Fruit fly (Drosophila melanogaster): ENCODE results near the gene CG14073.

The CG14073 gene

dm6 chr3L:18787882-18788281, 32.6 kb downstream of the CG14073 start (continued):
- TF ChIP-seq Bgb (GFP tag; IDR thresholded peaks at IDR 0.05; ENCODE audit: partially characterized antibody) = no peak
- TF ChIP-seq Med (GFP tag) = peak; percentile 64
- TF ChIP-seq Camta (GFP tag; optimal IDR thresholded peaks at IDR 0.05) = no peak
- TF ChIP-seq Dp (GFP tag; optimal IDR thresholded peaks at IDR 0.05) = no peak
- no peak for TF ChIP-seq B-H2 (GFP tag; optimal IDR thresholded peaks at IDR 0.05)
- no peak for TF ChIP-seq cwo (GFP tag; optimal IDR thresholded peaks at IDR 0.05)
- TF ChIP-seq otp (GFP tag; IDR thresholded peaks at IDR 0.05) = no peak
- TF ChIP-seq CG15514 (GFP tag; optimal IDR thresholded peaks at IDR 0.05) = no peak
- 0 out of 2 replicates have a peak, but pooled peaks have one; percentile 16 for TF ChIP-seq bowl (GFP tag; IDR thresholded peaks at IDR 0.05)
- TF ChIP-seq CG15479 (GFP tag; optimal IDR thresholded peaks at IDR 0.05) = no peak
- no peak for TF ChIP-seq pnt (GFP tag; optimal IDR thresholded peaks at IDR 0.05)
- no peak for TF ChIP-seq gsb-n (tag; optimal IDR thresholded peaks at IDR 0.05)
- TF ChIP-seq croc (GFP tag; conservative IDR thresholded peaks at IDR 0.05) = no peak
- TF ChIP-seq CG12071 (GFP tag; optimal IDR thresholded peaks at IDR 0.05) = peak; percentile 20
- TF ChIP-seq sima (GFP tag; optimal IDR thresholded peaks at IDR 0.05) = no peak
- TF ChIP-seq Ravus (GFP tag; IDR thresholded peaks at IDR 0.05) = no peak
- TF ChIP-seq MBD-R2 (GFP tag; IDR thresholded peaks at IDR 0.05) = no peak
- no peak for TF ChIP-seq pum (GFP tag; optimal IDR thresholded peaks at IDR 0.05)
- TF ChIP-seq Bdp1 (GFP tag; optimal IDR thresholded peaks at IDR 0.05) = no peak
- TF ChIP-seq CG2889 (GFP tag; IDR thresholded peaks at IDR 0.05) = no peak
- no peak for TF ChIP-seq cad (GFP tag; optimal IDR thresholded peaks at IDR 0.05)
- no peak for TF ChIP-seq NK7.1 (GFP tag; optimal IDR thresholded peaks at IDR 0.05)
- TF ChIP-seq Eip74EF (GFP tag; optimal IDR thresholded peaks at IDR 0.05) = no peak
- TF ChIP-seq lilli (GFP tag; optimal IDR thresholded peaks at IDR 0.05) = no peak
- no peak for TF ChIP-seq CG4328 (GFP tag; optimal IDR thresholded peaks at IDR 0.05)
- 0 out of 3 replicates have a peak, but pooled peaks have one; percentile 21 for TF ChIP-seq row (GFP tag; IDR thresholded peaks at IDR 0.05)
- TF ChIP-seq CG34422 (GFP tag; IDR thresholded peaks at IDR 0.05) = peak; percentile 41; the same call in 1 of the 3 replicates
- TF ChIP-seq Nf-YC (tag; optimal IDR thresholded peaks at IDR 0.05) = peak; percentile 41
- TF ChIP-seq dati (GFP tag; IDR thresholded peaks at IDR 0.05) = no peak
- TF ChIP-seq gfzf (GFP tag; optimal IDR thresholded peaks at IDR 0.05) = no peak
- TF ChIP-seq Hmx (GFP tag; optimal IDR thresholded peaks at IDR 0.05) = no peak
- no peak for TF ChIP-seq bab2 (GFP tag; optimal IDR thresholded peaks at IDR 0.05)
- no peak for TF ChIP-seq ac (GFP tag; optimal IDR thresholded peaks at IDR 0.05)
- TF ChIP-seq fd64A (GFP tag; optimal IDR thresholded peaks at IDR 0.05) = no peak
- no peak for TF ChIP-seq CG2199 (GFP tag; IDR thresholded peaks at IDR 0.05)
- TF ChIP-seq mirr (GFP tag; optimal IDR thresholded peaks at IDR 0.05) = no peak
- peak; percentile 20 for TF ChIP-seq yki (optimal IDR thresholded peaks at IDR 0.05)
- TF ChIP-seq CG11695 (GFP tag; IDR thresholded peaks at IDR 0.05) = no peak
- TF ChIP-seq grau (tag; optimal IDR thresholded peaks at IDR 0.05) = no peak
- TF ChIP-seq z (GFP tag; IDR thresholded peaks at IDR 0.05) = 0 out of 3 replicates have a peak, but pooled peaks have one; percentile 34
- no peak for TF ChIP-seq CG13775 (GFP tag; optimal IDR thresholded peaks at IDR 0.05)
- no peak for TF ChIP-seq Oli (tag; optimal IDR thresholded peaks at IDR 0.05)
- TF ChIP-seq Adf1 (GFP tag; IDR thresholded peaks at IDR 0.05) = no peak
- TF ChIP-seq Ets65A (GFP tag) = no peak
- TF ChIP-seq CTCF (GFP tag; optimal IDR thresholded peaks at IDR 0.05) = no peak
- TF ChIP-seq CG16813 (GFP tag; IDR thresholded peaks at IDR 0.05; ENCODE audit: partially characterized antibody) = no peak
- peak; percentile 18 for TF ChIP-seq sens (GFP tag)
- no peak for TF ChIP-seq hth (optimal IDR thresholded peaks at IDR 0.05)
- peak; percentile 70 for TF ChIP-seq ftz-f1 (GFP tag; optimal IDR thresholded peaks at IDR 0.05)
- no peak for TF ChIP-seq Lim3 (GFP tag; IDR thresholded peaks at IDR 0.05)
- TF ChIP-seq C15 (GFP tag; IDR thresholded peaks at IDR 0.05) = no peak
- TF ChIP-seq CG18599 (GFP tag; optimal IDR thresholded peaks at IDR 0.05) = no peak
- TF ChIP-seq kay (GFP tag; optimal IDR thresholded peaks at IDR 0.05) = no peak
- no peak for TF ChIP-seq CG11560 (tag; IDR thresholded peaks at IDR 0.05)

All from whole organism, embryonic.